Fruit fly (Drosophila melanogaster) whole organism: Measurements from ENCODE around the gene hay.

Experiments used
- CG8478 ChIP-seq: fragments of >200 bp; optimal IDR thresholded peaks from 2 replicates; lab custom pipeline; 2018; ENCODE audit warnings: inconsistent platforms
- Dll ChIP-seq: fragments of >200 bp; optimal IDR thresholded peaks from 2 replicates; lab custom pipeline; 2017
- EcR ChIP-seq, 2 experiments: fragments of >200 bp; optimal IDR thresholded peaks; 2 replicates each; lab custom pipeline; 2017; ENCODE audit warnings: missing biosample characterization in 2 of 2, missing genetic modification characterization in 2 of 2, missing genetic modification reagents in 2 of 2
- pan ChIP-seq: fragments of >200 bp; optimal IDR thresholded peaks from 2 replicates; lab custom pipeline; 2017
- psq ChIP-seq: fragments of >200 bp; optimal IDR thresholded peaks from 2 replicates; lab custom pipeline; 2017
- usp ChIP-seq: fragments of >200 bp; optimal IDR thresholded peaks from 2 replicates; lab custom pipeline; 2017; ENCODE audit warnings: missing biosample characterization, missing genetic modification characterization, mixed read lengths

The hay gene

DNA sequence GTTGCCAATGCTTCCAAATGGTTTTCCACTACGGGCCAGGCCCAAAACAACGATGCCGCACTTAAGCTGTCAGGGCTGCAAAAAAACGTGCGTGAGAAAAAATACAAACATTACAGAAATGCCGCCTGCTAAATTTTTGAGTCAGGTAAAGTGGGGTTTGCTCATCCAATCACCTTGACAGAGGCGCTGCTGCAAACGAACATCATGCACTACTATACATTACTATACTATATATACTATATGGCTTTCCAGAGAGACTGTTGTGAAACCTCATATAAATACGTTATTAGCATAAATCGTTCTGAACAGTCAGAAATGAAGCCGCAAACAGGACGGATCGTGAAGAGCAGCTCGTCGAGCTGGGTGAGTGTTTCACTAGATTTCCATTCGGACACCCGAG lies 12.3 kb downstream of the hay start, which contains the start of gene CG14153:
Gene CG14153, plus strand, starts transcription at position 301 of the 400 bp plus-strand sequence.
- TF ChIP-seq psq (lab: Kevin White, UChicago) (no peak), CG8478 (lab: Kevin White, UChicago) (no peak), EcR (GFP tag; optimal IDR thresholded peaks at IDR 0.05; lab: Kevin White, UChicago) (no peak), usp (no peak), pan (lab: Kevin White, UChicago) (no peak), Dll (lab: Kevin White, UChicago) (no peak)

DNA sequence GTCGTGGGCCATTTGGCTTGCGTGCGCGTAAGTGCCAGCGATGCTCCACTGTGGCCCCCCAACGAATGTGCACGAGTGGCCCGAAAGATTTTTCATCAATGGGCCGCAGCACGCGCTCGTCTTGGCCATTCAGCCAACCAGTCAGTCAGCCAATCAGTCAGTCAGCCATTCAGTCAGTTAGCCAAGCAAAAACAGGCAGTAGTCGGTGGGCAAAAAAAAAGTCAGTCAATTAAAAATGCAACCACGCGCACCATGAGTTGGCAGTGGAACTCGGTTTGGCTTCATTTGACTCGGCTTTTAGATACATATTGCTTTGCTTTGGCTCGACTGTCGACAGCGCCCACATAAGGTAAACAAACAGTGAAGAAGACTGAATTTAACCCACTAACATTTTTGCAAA lies 15.1 kb downstream of the hay start:
- no peak for TF ChIP-seq EcR (GFP tag; optimal IDR thresholded peaks at IDR 0.05; lab: Kevin White, UChicago)
- no peak for TF ChIP-seq pan (lab: Kevin White, UChicago)
- TF ChIP-seq Dll (lab: Kevin White, UChicago): no peak
- TF ChIP-seq psq (lab: Kevin White, UChicago): no peak

DNA sequence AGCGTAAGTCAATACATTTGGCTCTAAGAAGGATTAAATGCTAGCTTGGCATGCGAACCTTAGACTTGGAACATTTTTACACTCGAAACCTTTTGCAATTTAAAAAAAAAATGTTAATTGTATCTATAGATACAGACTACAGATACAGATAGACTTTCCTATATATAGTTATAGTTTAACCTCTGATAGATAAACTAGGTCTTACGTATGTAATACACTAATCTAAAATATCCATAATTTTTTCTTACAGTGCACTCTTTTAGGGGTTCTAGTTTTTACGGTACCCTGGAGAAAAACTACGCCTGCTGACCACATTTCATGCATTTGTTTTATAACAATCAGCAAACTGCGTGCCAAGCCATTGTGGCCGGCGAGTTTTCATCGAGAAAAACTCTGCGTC lies 16.3 kb downstream of the hay start:
- no peak for TF ChIP-seq EcR (GFP tag; optimal IDR thresholded peaks at IDR 0.05; lab: Kevin White, UChicago)
- TF ChIP-seq usp: no peak
- TF ChIP-seq psq (lab: Kevin White, UChicago): no peak
- TF ChIP-seq pan (lab: Kevin White, UChicago): no peak
- no peak for TF ChIP-seq Dll (lab: Kevin White, UChicago)
- TF ChIP-seq CG8478 (lab: Kevin White, UChicago): no peak

DNA sequence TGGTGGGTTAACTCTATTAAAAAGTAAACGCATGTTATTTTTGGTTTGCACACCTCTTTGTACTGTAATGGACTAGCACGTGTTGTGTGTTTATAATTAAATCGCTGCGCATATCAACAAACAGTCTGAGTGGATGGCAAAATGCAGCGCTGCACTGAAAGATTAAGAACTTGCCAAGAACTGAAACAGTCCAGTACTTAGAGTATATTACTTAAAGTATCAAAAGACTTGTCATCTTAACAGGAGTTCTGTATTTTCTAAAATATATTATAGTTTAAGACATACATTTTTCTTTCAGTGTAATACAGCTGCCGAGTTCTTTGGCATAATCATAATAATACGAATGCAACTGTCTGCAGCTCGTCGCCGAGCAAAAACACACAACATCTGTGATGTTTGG lies 17.6 kb downstream of the hay start:
- TF ChIP-seq pan (lab: Kevin White, UChicago) (no peak), EcR (GFP tag; optimal IDR thresholded peaks at IDR 0.05; lab: Kevin White, UChicago) (no peak), Dll (lab: Kevin White, UChicago) (no peak), psq (lab: Kevin White, UChicago) (no peak), CG8478 (lab: Kevin White, UChicago) (no peak), usp (no peak)

DNA sequence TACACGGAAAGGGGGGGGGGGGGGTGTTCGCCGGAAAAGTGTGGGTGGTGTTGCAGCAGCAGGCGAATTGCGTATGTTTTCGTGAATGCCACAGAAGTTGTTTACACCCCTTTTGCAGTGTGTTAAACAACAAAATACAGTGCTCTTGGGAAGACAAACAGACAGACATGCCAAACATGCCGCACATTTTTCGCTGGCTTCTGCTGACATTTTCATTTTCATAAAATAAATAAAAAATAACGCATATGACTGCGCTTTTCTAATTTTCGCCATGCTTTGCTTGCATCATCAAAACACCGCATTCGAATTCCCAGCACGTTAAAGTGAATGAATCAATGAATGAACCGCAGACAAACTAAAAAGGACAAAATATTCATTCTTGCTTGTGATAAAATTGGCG lies 20.4 kb downstream of the hay start:
- TF ChIP-seq CG8478 (lab: Kevin White, UChicago): no peak
- no peak for TF ChIP-seq Dll (lab: Kevin White, UChicago)
- no peak for TF ChIP-seq psq (lab: Kevin White, UChicago)
- no peak for TF ChIP-seq pan (lab: Kevin White, UChicago)
- TF ChIP-seq EcR (GFP tag; optimal IDR thresholded peaks at IDR 0.05; lab: Kevin White, UChicago): no peak
- TF ChIP-seq usp: no peak

DNA sequence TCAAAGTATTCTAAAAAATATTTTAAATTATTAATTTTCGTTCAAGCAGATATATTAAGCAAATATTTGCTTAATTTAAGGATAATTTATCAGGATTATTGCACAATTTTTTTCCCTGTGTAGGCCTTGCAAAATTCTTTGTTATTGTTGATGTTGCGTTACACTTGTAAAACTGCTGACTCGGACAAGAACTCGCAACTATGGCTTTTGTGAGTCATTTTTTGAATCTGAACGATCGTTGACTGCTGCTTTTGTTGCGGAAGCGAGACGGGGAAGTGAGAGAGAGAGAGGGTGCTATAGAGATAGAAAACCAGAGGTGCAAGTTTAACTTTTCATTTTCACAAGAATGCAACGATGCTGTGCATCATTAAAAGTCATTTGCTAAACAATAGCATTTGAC lies 21.6 kb downstream of the hay start:
- no peak for TF ChIP-seq EcR (GFP tag; optimal IDR thresholded peaks at IDR 0.05; lab: Kevin White, UChicago)
- TF ChIP-seq pan (lab: Kevin White, UChicago): no peak
- no peak for TF ChIP-seq usp
- no peak for TF ChIP-seq CG8478 (lab: Kevin White, UChicago)
- TF ChIP-seq psq (lab: Kevin White, UChicago): no peak
- TF ChIP-seq Dll (lab: Kevin White, UChicago): no peak

DNA sequence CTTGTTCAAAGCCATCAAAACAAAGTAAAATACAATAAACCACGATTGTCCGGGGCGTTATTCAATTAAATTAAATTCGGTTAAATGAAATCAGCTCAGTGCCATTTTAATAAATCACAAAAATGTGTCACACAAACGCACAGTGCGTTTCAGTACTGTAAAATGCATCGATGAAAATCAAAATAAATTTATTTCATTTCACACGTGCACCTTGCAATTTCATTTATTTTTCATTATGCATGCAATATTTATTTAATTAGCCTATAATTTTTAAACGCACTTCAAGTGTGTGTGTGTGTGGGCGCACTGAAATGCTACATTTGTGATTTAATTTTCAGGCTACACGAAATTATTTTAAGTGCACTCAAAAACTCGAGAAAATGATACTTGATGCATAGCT lies 23.6 kb downstream of the hay start:
- no peak for TF ChIP-seq usp
- TF ChIP-seq CG8478 (lab: Kevin White, UChicago): no peak
- no peak for TF ChIP-seq EcR (GFP tag; optimal IDR thresholded peaks at IDR 0.05; lab: Kevin White, UChicago)
- no peak for TF ChIP-seq psq (lab: Kevin White, UChicago)
- TF ChIP-seq Dll (lab: Kevin White, UChicago): no peak
- TF ChIP-seq pan (lab: Kevin White, UChicago): no peak

DNA sequence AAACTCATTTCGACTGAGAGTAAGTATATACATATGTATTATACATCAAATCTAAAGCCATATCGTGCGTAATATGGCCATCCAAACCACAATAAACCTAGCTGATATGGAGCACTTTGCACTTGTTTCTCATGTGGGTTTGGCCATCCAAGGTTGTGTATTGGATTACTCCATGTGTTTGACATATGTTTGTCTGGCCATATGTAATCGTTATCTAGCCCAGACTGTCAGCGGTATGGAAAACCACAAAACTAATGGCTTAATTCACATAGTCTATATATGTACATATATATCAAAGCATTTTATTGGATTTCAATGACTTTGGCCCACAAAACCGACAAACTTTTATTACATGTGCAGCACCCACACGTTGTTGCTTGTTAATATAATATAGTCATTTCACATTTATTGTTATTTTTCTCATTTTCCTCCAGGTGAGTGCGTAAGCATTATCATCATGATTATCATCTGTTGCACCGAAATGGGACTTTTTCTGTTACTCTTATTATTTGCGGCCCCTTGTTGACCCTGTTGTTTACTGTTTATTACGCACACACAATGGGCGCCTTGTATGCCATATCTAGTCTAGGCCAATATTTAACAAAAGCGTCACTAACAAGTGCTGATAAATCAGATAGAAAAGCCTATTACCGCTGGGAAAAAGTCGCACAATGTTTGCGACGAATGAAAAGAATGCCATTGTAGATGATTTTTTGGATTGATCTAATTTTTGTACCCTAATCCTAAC lies 25.7 kb downstream of the hay start:
- TF ChIP-seq EcR (GFP tag; optimal IDR thresholded peaks at IDR 0.05; lab: Kevin White, UChicago): no peak
- TF ChIP-seq psq (lab: Kevin White, UChicago): no peak
- TF ChIP-seq usp: no peak
- no peak for TF ChIP-seq pan (lab: Kevin White, UChicago)
- TF ChIP-seq Dll (lab: Kevin White, UChicago): no peak
- no peak for TF ChIP-seq CG8478 (lab: Kevin White, UChicago)

DNA sequence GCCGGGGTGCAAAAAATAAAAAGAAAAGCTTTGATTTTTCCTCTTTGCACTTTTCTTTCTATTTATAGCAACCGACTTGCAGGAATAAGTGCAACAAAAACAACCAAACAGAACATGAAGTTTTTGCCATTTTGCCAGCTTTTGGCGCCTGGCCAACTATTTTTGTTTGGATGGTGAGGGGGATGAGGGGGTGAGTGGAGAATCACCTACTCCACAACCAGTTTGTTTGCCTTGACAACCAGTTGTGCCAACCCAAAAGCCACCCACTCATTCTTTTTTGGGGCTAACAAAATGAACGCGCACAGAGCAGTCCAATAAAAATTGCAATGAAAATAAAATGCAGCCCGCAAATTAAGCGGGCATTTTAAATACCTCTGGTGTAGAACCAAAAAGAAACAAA lies 26.4 kb downstream of the hay start:
- TF ChIP-seq usp: no peak
- TF ChIP-seq pan (lab: Kevin White, UChicago): no peak
- TF ChIP-seq psq (lab: Kevin White, UChicago): no peak
- TF ChIP-seq EcR (GFP tag; optimal IDR thresholded peaks at IDR 0.05; lab: Kevin White, UChicago): no peak
- TF ChIP-seq Dll (lab: Kevin White, UChicago): no peak
- no peak for TF ChIP-seq CG8478 (lab: Kevin White, UChicago)

DNA sequence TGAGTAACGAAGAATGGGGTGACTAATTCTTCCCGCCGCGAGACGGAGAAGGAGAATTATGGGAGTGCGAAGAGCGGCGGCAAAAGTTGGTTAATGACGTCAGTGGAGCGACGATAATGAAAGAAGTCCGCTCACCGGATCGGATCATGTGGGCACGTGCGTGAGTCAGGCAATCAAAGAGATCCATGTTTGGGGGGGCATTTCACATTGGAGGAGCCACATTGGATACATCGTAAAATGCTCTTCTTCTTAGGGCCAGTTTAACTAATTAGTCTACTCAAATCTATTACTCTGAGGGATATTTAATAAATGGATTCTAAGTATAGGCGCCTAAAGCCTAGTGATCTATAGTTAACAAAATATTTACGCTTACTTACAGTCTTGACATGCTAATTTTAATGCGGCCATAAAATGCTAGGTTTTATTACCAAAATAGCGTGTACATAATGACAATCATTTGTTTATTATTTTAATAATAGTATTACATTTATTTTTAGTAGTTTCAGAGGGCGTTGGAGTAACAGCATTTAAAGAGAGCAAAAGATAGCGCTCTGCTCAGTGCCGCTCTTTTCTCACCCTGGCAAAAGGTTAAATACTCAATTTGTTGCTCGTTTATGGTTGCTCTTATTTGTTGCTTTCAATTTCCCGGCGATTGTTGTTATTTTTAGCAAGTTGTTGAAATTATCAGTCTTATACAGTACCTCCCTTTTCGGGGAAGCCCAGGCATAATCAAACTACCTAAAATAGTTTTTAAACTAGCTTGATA lies 27.7 kb downstream of the hay start:
- no peak for TF ChIP-seq CG8478 (lab: Kevin White, UChicago)
- TF ChIP-seq Dll (lab: Kevin White, UChicago): no peak
- TF ChIP-seq usp: no peak
- TF ChIP-seq pan (lab: Kevin White, UChicago): no peak
- TF ChIP-seq EcR (GFP tag; optimal IDR thresholded peaks at IDR 0.05; lab: Kevin White, UChicago): no peak
- TF ChIP-seq psq (lab: Kevin White, UChicago): no peak

DNA sequence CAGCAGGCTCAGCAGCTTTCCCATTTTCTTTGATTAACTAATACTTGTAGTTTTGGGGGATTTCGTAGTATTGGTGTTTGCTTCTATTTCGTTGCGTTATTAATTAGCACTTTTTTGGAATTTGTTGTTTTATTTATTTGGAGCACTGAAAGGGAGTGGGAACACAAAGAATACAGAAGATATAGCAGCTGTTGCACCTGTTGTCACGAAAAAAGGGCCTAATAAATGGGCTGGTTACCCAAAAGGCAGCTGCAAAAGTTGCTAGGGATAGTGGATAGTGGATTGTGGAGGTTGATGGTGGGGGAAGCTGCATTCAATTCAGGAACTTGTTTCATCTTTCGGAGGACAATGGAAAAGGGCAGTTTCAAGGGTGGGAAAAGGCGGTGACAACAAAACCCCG lies 28.6 kb downstream of the hay start:
- TF ChIP-seq usp: no peak
- TF ChIP-seq CG8478 (lab: Kevin White, UChicago): no peak
- no peak for TF ChIP-seq pan (lab: Kevin White, UChicago)
- TF ChIP-seq EcR (GFP tag; optimal IDR thresholded peaks at IDR 0.05; lab: Kevin White, UChicago): no peak
